Worm (Caenorhabditis elegans) whole organism, L4/young adult: ENCODE measurements around the gene K10C8.4.

ENCODE experiments used
- dao-5 ChIP-seq: sonication (generic microtip); optimal IDR thresholded peaks from 2 replicates; lab custom pipeline; 2016; ENCODE audit warnings: missing genotype, missing genetic modification characterization, moderate library complexity, missing compliant biosample characterization
- him-1 ChIP-seq: sonication (generic microtip); optimal IDR thresholded peaks from 2 replicates; lab custom pipeline; 2016; ENCODE audit warnings: missing genotype, missing genetic modification reagents, missing genetic modification characterization, missing compliant biosample characterization

DNA sequence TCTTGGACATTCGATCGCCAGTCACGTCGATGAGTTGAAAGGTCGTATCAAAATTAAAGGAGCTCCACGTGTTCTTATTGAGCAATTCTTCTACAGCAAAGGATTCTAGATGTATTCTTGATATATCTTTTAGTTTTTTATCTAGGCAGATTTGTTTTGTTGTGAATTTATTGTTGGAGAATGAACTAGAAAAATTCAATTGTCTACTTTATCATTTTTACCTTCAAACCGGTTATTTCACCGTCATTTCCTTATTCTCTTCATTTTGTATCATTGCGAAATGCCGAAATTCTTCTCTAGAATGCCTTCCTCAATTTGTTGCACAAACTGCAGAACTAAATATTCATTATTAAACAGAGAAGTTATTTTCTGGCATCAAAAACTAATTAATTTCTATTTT lies 33.2 kb downstream of the K10C8.4 start, which contains the start of gene R11D1.10:
- TF ChIP-seq dao-5 (tag; lab: Kevin White, UChicago): no peak
- TF ChIP-seq him-1 (tag; lab: Kevin White, UChicago): no peak
